Worm (Caenorhabditis elegans) whole organism, midembryonic: Measurements from ENCODE around the gene pho-5.

Experiments used
- T22C8.4 ChIP-seq: fragments of 200-800 bp; sonication (Bioruptor generic); IDR thresholded peaks from 2 replicates; pipeline ENCODE4 v1.3.6; 2022; ENCODE audit warnings: missing genetic modification characterization, missing compliant biosample characterization
- cog-1 ChIP-seq: sonication (generic microtip); optimal IDR thresholded peaks from 2 replicates; lab custom pipeline; 2016; ENCODE audit warnings: missing genetic modification characterization, missing compliant biosample characterization
- flt-1 ChIP-seq: fragments of 200-800 bp; sonication (Bioruptor generic); IDR thresholded peaks from 2 replicates; pipeline ENCODE4 v1.3.6; 2022; ENCODE audit warnings: missing genetic modification characterization, missing compliant biosample characterization
- klf-2 ChIP-seq: fragments of 200-800 bp; sonication (Bioruptor generic); conservative IDR thresholded peaks from 2 replicates; pipeline ENCODE4 v1.3.6; 2022; ENCODE audit warnings: missing genetic modification reagents, missing genetic modification characterization, missing compliant biosample characterization
- med-1 ChIP-seq: sonication (generic microtip); optimal IDR thresholded peaks from 2 replicates; lab custom pipeline; 2017; ENCODE audit warnings: missing genetic modification characterization, mild to moderate bottlenecking, missing compliant biosample characterization, antibody characterized with exemption, missing genetic modification reagents; ENCODE audit not compliant: insufficient read depth
- ref-1 ChIP-seq: fragments of 200-800 bp; sonication (Bioruptor generic); conservative IDR thresholded peaks from 2 replicates; pipeline ENCODE4 v1.3.6; 2022; ENCODE audit warnings: missing genetic modification reagents, missing genetic modification characterization, missing compliant biosample characterization
- tab-1 ChIP-seq: fragments of 200-800 bp; sonication (Bioruptor generic); IDR thresholded peaks from 2 replicates; pipeline ENCODE4 v1.3.6; 2022; ENCODE audit warnings: missing genetic modification characterization, missing compliant biosample characterization
- ztf-23 ChIP-seq: fragments of 200-800 bp; sonication (Bioruptor generic); IDR thresholded peaks from 2 replicates; pipeline ENCODE4 v1.3.6; 2022; ENCODE audit warnings: missing genetic modification reagents, missing genetic modification characterization, missing compliant biosample characterization
- ztf-29 ChIP-seq: fragments of 200-800 bp; sonication (Bioruptor generic); IDR thresholded peaks from 2 replicates; pipeline ENCODE4 v1.3.6; 2022; ENCODE audit warnings: missing genetic modification reagents, missing genetic modification characterization, missing compliant biosample characterization

Gene pho-5

ce11 chrIII:7253669-7254068 lies 32.0 kb downstream of the pho-5 start:
- TF ChIP-seq ref-1 (GFP tag; lab: Robert Waterston, UW), result no peak
- no peak for TF ChIP-seq cog-1
- TF ChIP-seq tab-1, result no peak
- no peak for TF ChIP-seq ztf-23 (GFP tag; lab: Robert Waterston, UW)
- TF ChIP-seq med-1 (GFP tag; lab: Kevin White, UChicago), result no peak
- TF ChIP-seq klf-2, result no peak
- TF ChIP-seq T22C8.4 (GFP tag; lab: Robert Waterston, UW), result no peak
- TF ChIP-seq ztf-29 (GFP tag; lab: Robert Waterston, UW), result no peak
- TF ChIP-seq flt-1 (GFP tag; lab: Robert Waterston, UW), result no peak

DNA sequence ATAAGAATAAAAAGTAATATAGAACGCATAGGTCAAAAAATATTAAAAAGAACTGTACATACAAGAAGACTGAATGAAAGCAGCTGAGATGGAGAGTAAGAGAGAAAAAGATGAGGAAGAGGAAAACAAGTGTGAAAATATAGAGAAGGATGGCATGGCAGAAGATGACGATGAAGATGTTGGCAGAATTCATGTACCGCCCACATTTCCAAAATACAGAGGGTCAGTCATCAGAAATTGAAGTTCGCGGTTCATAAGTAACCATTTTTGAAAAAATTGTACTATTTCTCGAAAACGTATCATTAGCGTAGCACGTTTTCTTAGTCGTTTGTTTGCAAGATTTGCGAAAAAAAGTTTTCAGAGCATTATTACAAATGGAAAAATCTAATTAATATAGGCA lies 37.9 kb downstream of the pho-5 start, which contains the start of gene zmp-6:
Gene zmp-6, minus strand, starts transcription at position 101 of the 400 bp plus-strand sequence.
- no peak for TF ChIP-seq T22C8.4 (GFP tag; lab: Robert Waterston, UW)
- no peak for TF ChIP-seq cog-1
- TF ChIP-seq ztf-29 (GFP tag; lab: Robert Waterston, UW), result no peak
- TF ChIP-seq med-1 (GFP tag; lab: Kevin White, UChicago), result no peak
- TF ChIP-seq flt-1 (GFP tag; lab: Robert Waterston, UW), result no peak
- no peak for TF ChIP-seq ref-1 (GFP tag; lab: Robert Waterston, UW)
- no peak for TF ChIP-seq klf-2
- no peak for TF ChIP-seq tab-1
- TF ChIP-seq ztf-23 (GFP tag; lab: Robert Waterston, UW), result no peak

ce11 chrIII:7246389-7246788 lies 39.3 kb downstream of the pho-5 start:
- TF ChIP-seq ztf-29 (GFP tag; lab: Robert Waterston, UW) (no peak), ref-1 (GFP tag; lab: Robert Waterston, UW) (no peak), ztf-23 (GFP tag; lab: Robert Waterston, UW) (no peak), cog-1 (no peak), T22C8.4 (GFP tag; lab: Robert Waterston, UW) (no peak), tab-1 (no peak)

- TF ChIP-seq tab-1, result no peak
- TF ChIP-seq ztf-29 (GFP tag; lab: Robert Waterston, UW), result no peak
- no peak for TF ChIP-seq med-1 (GFP tag; lab: Kevin White, UChicago)
- no peak for TF ChIP-seq T22C8.4 (GFP tag; lab: Robert Waterston, UW)
- no peak for TF ChIP-seq klf-2
- TF ChIP-seq cog-1, result no peak
- TF ChIP-seq flt-1 (GFP tag; lab: Robert Waterston, UW), result no peak
- TF ChIP-seq ztf-23 (GFP tag; lab: Robert Waterston, UW), result no peak
- TF ChIP-seq ref-1 (GFP tag; lab: Robert Waterston, UW), result no peak
Measured at ce11 chrIII:7242988-7243387, 42.7 kb downstream of the pho-5 start, which contains the start of gene osm-10. Gene osm-10 (plus strand): TSS chrIII:7243280.

- TF ChIP-seq flt-1 (GFP tag; lab: Robert Waterston, UW), result no peak
- TF ChIP-seq klf-2, result no peak
- TF ChIP-seq ztf-23 (GFP tag; lab: Robert Waterston, UW), result no peak
- no peak for TF ChIP-seq T22C8.4 (GFP tag; lab: Robert Waterston, UW)
- TF ChIP-seq tab-1, result no peak
- TF ChIP-seq cog-1, result no peak
- no peak for TF ChIP-seq med-1 (GFP tag; lab: Kevin White, UChicago)
- no peak for TF ChIP-seq ref-1 (GFP tag; lab: Robert Waterston, UW)
- no peak for TF ChIP-seq ztf-29 (GFP tag; lab: Robert Waterston, UW)
Measured at ce11 chrIII:7241065-7241464, 44.6 kb downstream of the pho-5 start, which contains the start of gene ztf-31. Gene ztf-31 (plus strand): TSS chrIII:7241365.

- no peak for TF ChIP-seq flt-1 (GFP tag; lab: Robert Waterston, UW)
- TF ChIP-seq ztf-23 (GFP tag; lab: Robert Waterston, UW), result no peak
- TF ChIP-seq ref-1 (GFP tag; lab: Robert Waterston, UW), result no peak
- no peak for TF ChIP-seq klf-2
- TF ChIP-seq cog-1, result no peak
- TF ChIP-seq tab-1, result no peak
- no peak for TF ChIP-seq ztf-29 (GFP tag; lab: Robert Waterston, UW)
- TF ChIP-seq med-1 (GFP tag; lab: Kevin White, UChicago), result no peak
- no peak for TF ChIP-seq T22C8.4 (GFP tag; lab: Robert Waterston, UW)
Measured at ce11 chrIII:7239416-7239815, 46.3 kb downstream of the pho-5 start.

ce11 chrIII:7238727-7239126 lies 47.0 kb downstream of the pho-5 start, which contains the start of gene pars-1:
Gene pars-1 (plus strand): TSS chrIII:7239027.
- no peak for TF ChIP-seq ztf-23 (GFP tag; lab: Robert Waterston, UW)
- no peak for TF ChIP-seq klf-2
- TF ChIP-seq ztf-29 (GFP tag; lab: Robert Waterston, UW), result no peak
- no peak for TF ChIP-seq flt-1 (GFP tag; lab: Robert Waterston, UW)
- no peak for TF ChIP-seq ref-1 (GFP tag; lab: Robert Waterston, UW)
- TF ChIP-seq med-1 (GFP tag; lab: Kevin White, UChicago), result no peak
- no peak for TF ChIP-seq T22C8.4 (GFP tag; lab: Robert Waterston, UW)
- TF ChIP-seq tab-1, result no peak

DNA sequence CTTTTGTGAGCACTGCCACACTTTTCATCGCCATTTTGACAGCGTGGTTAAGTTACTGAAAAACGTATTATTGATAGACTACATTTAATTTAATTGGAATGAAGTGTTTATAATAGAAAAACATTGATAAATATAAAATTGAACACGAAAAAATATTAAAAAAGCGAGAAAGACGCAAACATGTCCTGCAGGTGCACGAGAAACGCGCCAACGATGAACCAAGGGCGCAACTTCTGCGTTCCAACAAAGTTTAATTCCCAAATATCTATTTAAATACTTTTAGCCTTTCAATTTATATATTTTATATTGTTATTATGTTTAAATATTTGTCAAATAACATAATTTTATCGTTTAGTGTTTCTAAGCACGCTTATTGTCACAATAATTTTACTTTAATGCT lies 51.5 kb downstream of the pho-5 start, which contains the start of gene ndus-8:
Gene ndus-8, minus strand, starts transcription at position 55 of the 400 bp plus-strand sequence.
- no peak for TF ChIP-seq ztf-29 (GFP tag; lab: Robert Waterston, UW)
- peak; percentile 21 for TF ChIP-seq cog-1
